Worm (Caenorhabditis elegans): Measurements from ENCODE around the gene F55G1.1.

Gene F55G1.1

DNA sequence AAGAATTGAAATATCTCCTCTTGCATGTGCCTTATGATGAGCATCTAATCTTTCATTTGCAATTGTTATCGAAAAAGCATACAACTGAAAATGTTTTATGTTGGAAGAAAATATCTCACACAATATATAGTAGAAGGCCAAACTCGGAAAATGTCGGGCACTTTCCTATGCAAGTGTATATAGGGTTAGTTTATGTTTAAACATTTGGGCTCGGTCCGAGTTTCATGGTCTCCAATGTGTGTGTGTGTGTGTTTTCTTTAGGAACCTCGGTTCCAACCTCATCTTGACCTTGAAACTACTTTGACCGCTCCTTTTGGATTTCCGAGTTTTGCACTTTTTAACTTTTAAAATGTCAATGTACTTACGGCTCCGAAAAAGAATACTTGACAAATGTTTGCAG is 7.7 kb downstream of the F55G1.1 start:
- TF ChIP-seq sdz-12 (GFP tag; optimal IDR thresholded peaks at IDR 0.05) (no peak), dmd-6 (GFP tag; IDR thresholded peaks at IDR 0.05) (no peak), nhr-237 (tag; optimal IDR thresholded peaks at IDR 0.05) (no peak), mdl-1 (tag; optimal IDR thresholded peaks at IDR 0.05) (no peak), lin-15B (tag; optimal IDR thresholded peaks at IDR 0.05) (no peak), nhr-42 (GFP tag; IDR thresholded peaks at IDR 0.05) (no peak), zfp-2 (tag; optimal IDR thresholded peaks at IDR 0.05) (no peak), ceh-32 (tag; optimal IDR thresholded peaks at IDR 0.05; ENCODE audit: poor library complexity) (no peak), ceh-82 (tag; optimal IDR thresholded peaks at IDR 0.05) (no peak), aha-1 (tag) (peak; percentile 55), ceh-44 (GFP tag; IDR thresholded peaks at IDR 0.05) (no peak), fkh-10 (GFP tag; optimal IDR thresholded peaks at IDR 0.05) (no peak), nhr-48 (tag; optimal IDR thresholded peaks at IDR 0.05) (no peak), daf-19 (GFP tag; conservative IDR thresholded peaks at IDR 0.05) (0 out of 2 replicates have a peak, but pooled peaks have one; percentile 18), nhr-41 (GFP tag; IDR thresholded peaks at IDR 0.05) (no peak), tra-1 (GFP tag; IDR thresholded peaks at IDR 0.05) (no peak), dve-1 (tag; optimal IDR thresholded peaks at IDR 0.05; ENCODE audit: insufficient read depth) (peak; percentile 14), lin-29 (GFP tag; IDR thresholded peaks at IDR 0.05) (no peak), cey-2 (tag; optimal IDR thresholded peaks at IDR 0.05; ENCODE audit: borderline replicate concordance, insufficient read depth) (no peak), F10B5.3 (tag; optimal IDR thresholded peaks at IDR 0.05) (no peak), lin-38 (GFP tag; IDR thresholded peaks at IDR 0.05) (no peak), snpc-4 (tag; optimal IDR thresholded peaks at IDR 0.05) (peak; percentile 49), tag-97 (GFP tag; IDR thresholded peaks at IDR 0.05) (no peak), F26F4.8 (GFP tag; conservative IDR thresholded peaks at IDR 0.05) (peak; percentile 61; the same call in 1 of the 2 replicates), hif-1 (tag; optimal IDR thresholded peaks at IDR 0.05) (no peak), dmd-8 (GFP tag; IDR thresholded peaks at IDR 0.05) (0 out of 2 replicates have a peak, but pooled peaks have one; percentile 15), daf-16 (GFP tag; optimal IDR thresholded peaks at IDR 0.05) (peak in 1 of 2 experiments; percentile 19), daf-16 (tag; optimal IDR thresholded peaks at IDR 0.05) (no peak), hmg-1.1 (GFP tag; IDR thresholded peaks at IDR 0.05) (no peak), arid-1 (GFP tag; conservative IDR thresholded peaks at IDR 0.05) (0 out of 2 replicates have a peak, but pooled peaks have one; percentile 33), zag-1 (tag; optimal IDR thresholded peaks at IDR 0.05) (no peak), Y48G9A.11 (GFP tag; IDR thresholded peaks at IDR 0.05) (no peak; the same call in 1 of the 2 replicates), madf-5 (GFP tag; IDR thresholded peaks at IDR 0.05) (no peak), nhr-77 (tag; optimal IDR thresholded peaks at IDR 0.05) (no peak), T26A8.4 (GFP tag; IDR thresholded peaks at IDR 0.05) (no peak), set-16 (GFP tag; IDR thresholded peaks at IDR 0.05) (no peak), daf-8 (GFP tag; IDR thresholded peaks at IDR 0.05) (no peak)

DNA sequence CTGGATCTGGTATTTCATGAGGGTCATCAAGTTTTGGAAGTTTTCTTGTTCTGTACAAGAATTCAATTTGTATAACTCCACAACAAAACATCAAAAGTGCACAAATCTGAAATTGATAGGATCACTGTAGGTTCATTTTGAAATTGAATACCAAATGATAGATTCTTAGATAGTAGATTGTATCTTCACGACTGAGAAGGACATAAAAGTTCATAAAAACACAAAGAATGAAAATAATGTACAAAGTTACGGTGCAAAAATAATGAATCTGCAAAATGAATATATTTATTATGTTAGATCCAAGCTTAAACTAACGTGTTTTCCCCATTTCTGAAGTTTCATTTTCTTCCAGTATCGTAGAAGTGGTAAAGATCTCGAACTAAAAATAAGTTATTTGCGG is 9.4 kb downstream of the F55G1.1 start:
- TF ChIP-seq ceh-20 (GFP tag; IDR thresholded peaks at IDR 0.05) (no peak), daf-19 (GFP tag; conservative IDR thresholded peaks at IDR 0.05) (no peak), R02D3.7 (tag; optimal IDR thresholded peaks at IDR 0.05) (no peak), mxl-2 (GFP tag; conservative IDR thresholded peaks at IDR 0.05) (no peak), Y5F2A.4 (GFP tag; optimal IDR thresholded peaks at IDR 0.05) (no peak), dpl-1 (GFP tag; optimal IDR thresholded peaks at IDR 0.05) (no peak), lin-1 (GFP tag; IDR thresholded peaks at IDR 0.05) (no peak), daf-12 (tag; optimal IDR thresholded peaks at IDR 0.05) (no peak), nhr-25 (tag; optimal IDR thresholded peaks at IDR 0.05; ENCODE audit: borderline replicate concordance, insufficient read depth) (no peak), gei-8 (GFP tag; optimal IDR thresholded peaks at IDR 0.05) (no peak), Y75B8A.6 (GFP tag; IDR thresholded peaks at IDR 0.05) (no peak), spr-3 (GFP tag; optimal IDR thresholded peaks at IDR 0.05) (no peak)

All from whole organism, L4 larva.